Worm (Caenorhabditis elegans) whole organism, late embryonic: ENCODE measurements around the gene sru-35.

Source experiments
- ama-1 ChIP-seq: fragments of 150-350 bp; optimal IDR thresholded peaks from 2 replicates; lab custom pipeline; 2014
- madf-2 ChIP-seq: sonication (generic microtip); optimal IDR thresholded peaks from 2 replicates; lab custom pipeline; 2017; ENCODE audit warnings: missing genetic modification characterization, missing compliant biosample characterization
- pha-4 ChIP-seq: fragments of 150-350 bp; optimal IDR thresholded peaks from 2 replicates; lab custom pipeline; 2018; ENCODE audit warnings: missing biosample characterization, missing genetic modification reagents, missing genetic modification characterization

ce11 chrIV:8820041-8820440 is 30.0 kb upstream of the sru-35 start, which contains the start of gene T28C6.3:
- no peak for TF ChIP-seq madf-2 (tag; lab: Kevin White, UChicago)
- no peak for TF ChIP-seq ama-1 (lab: Kevin White, UChicago)
- TF ChIP-seq pha-4 (tag; lab: Kevin White, UChicago) = no peak
